Fruit fly (Drosophila melanogaster) Kc167 (cell line): ENCODE results near the gene CG6051.

ENCODE experiments used
- Myc ChIP-seq: fragments of >200 bp; optimal IDR thresholded peaks from 2 replicates; lab custom pipeline; 2017; ENCODE audit warnings: missing external identifiers
- Sin3A ChIP-seq: fragments of >200 bp; optimal IDR thresholded peaks from 2 replicates; lab custom pipeline; 2018; ENCODE audit warnings: missing external identifiers
- h ChIP-seq: fragments of >200 bp; optimal IDR thresholded peaks from 3 replicates; lab custom pipeline; 2018; ENCODE audit warnings: missing external identifiers
- insv ChIP-seq: fragments of >200 bp; optimal IDR thresholded peaks from 3 replicates; lab custom pipeline; 2018; ENCODE audit warnings: missing external identifiers
- psq ChIP-seq: fragments of >200 bp; optimal IDR thresholded peaks from 2 replicates; lab custom pipeline; 2017; ENCODE audit warnings: missing external identifiers
- ttk ChIP-seq: sonication (Bioruptor generic); optimal IDR thresholded peaks from 2 replicates; lab custom pipeline; 2017; ENCODE audit warnings: missing external identifiers

The CG6051 gene

DNA sequence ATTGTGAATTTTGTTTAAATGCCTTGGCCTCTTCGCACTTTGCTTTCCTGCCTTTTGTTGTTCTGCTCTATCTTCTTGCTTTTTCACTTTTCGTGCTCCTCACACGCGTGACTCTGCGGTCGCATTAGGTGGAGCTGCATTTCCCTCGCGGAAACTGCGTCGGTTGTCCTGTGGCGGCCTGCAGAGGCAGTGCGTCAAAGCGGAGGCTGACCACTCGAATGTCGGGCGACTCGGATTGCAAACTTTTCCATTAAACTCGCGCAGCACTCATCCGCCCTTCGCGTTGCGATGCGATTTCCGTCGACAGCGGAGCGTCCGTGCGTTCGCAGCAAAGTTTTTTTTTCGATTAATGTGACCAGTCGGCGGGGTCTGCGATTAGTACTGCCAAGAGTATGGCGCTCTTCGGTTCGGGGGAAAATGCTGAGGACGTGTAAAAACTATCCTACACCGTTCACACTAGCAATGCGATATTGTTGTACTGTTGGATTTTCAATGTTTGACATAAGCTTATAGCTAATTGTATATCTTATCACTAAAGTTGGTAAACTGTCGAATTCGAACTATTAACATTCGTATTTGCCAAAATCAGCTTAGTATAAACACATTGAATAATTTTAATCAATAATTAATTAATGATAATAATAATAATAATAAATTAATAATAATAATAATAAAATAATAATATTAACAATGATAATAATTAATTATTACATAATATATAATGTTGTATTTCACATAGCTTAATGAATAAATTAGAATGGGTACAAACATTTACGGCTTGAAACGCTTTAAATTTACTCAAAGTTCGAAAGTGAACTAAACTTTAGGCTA, at the start of gene CG6051:
TSS of gene CG6051 (minus strand) at position 385 of the 831 bp plus-strand sequence.
- TF ChIP-seq h = no peak
- TF ChIP-seq Myc = no peak
- TF ChIP-seq Sin3A = no peak
- no peak for TF ChIP-seq psq (lab: Kevin White, UChicago)
- no peak for TF ChIP-seq ttk (lab: Kevin White, UChicago)
- TF ChIP-seq insv (lab: Kevin White, UChicago) = no peak

DNA sequence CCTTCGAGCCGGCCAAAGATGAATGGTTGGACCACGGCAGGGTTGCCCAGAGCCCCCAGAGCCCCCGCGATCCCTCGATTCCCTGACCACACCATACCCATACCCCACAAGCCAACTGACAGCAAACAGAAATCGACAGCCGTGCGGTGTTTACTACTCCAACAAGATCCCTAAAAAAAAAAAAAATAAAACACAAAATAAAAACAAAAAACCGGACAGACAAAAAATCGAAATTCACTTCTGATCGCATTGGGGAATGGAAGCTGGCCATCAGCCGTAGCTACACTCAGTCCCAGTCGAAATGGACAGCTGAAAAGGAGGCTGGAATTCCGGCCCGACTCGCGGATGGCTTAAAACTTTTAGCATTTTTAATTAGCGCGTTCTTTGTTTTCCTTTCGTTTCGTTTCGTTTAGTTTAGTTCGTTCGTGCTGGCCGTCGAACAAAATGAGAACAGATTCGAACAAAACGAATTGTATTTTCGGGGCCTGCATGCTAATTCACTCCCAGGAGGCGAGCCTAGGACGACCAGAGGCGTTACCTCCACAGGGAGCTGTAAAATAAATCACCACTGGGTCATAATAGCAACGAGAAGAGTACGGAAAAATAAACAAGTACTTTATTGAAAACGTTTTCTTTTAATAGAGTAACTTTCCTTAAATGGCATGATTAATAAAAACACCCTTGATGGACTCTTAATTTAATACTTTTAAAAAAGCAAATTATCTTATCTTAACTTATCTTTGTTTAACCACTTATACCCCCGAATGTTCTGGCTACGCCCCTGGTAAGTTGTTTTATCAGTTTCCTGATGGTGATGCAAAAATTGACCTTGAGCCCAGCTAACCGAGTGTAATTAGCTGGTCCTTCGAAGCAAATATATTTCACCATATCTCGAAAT, 48.3 kb upstream of the CG6051 start:
- TF ChIP-seq ttk (lab: Kevin White, UChicago) (no peak), insv (lab: Kevin White, UChicago) (no peak), Myc (no peak), Sin3A (no peak), h (no peak), psq (lab: Kevin White, UChicago) (no peak)

dm6 chr3R:27197581-27197980, 46.7 kb upstream of the CG6051 start:
- TF ChIP-seq psq (lab: Kevin White, UChicago) (no peak), ttk (lab: Kevin White, UChicago) (no peak), insv (lab: Kevin White, UChicago) (no peak)

- no peak for TF ChIP-seq ttk (lab: Kevin White, UChicago)
- no peak for TF ChIP-seq h
- no peak for TF ChIP-seq Sin3A
- TF ChIP-seq psq (lab: Kevin White, UChicago) = no peak
- TF ChIP-seq insv (lab: Kevin White, UChicago) = no peak
- no peak for TF ChIP-seq Myc
Observed at dm6 chr3R:27196866-27197265, 46.0 kb upstream of the CG6051 start.

dm6 chr3R:27194106-27194505, 43.2 kb upstream of the CG6051 start, which contains the start of gene Ser:
Ser (minus strand) TSS chr3R:27194267.
- no peak for TF ChIP-seq Sin3A
- no peak for TF ChIP-seq insv (lab: Kevin White, UChicago)
- no peak for TF ChIP-seq h
- TF ChIP-seq psq (lab: Kevin White, UChicago) = no peak
- TF ChIP-seq Myc = no peak
- TF ChIP-seq ttk (lab: Kevin White, UChicago) = no peak

- TF ChIP-seq h (no peak), insv (lab: Kevin White, UChicago) (no peak), Sin3A (no peak), Myc (no peak), ttk (lab: Kevin White, UChicago) (no peak), psq (lab: Kevin White, UChicago) (no peak)
Observed at dm6 chr3R:27193079-27193478, 42.2 kb upstream of the CG6051 start.

- TF ChIP-seq insv (lab: Kevin White, UChicago) (no peak), Myc (no peak), ttk (lab: Kevin White, UChicago) (no peak), h (no peak), Sin3A (no peak), psq (lab: Kevin White, UChicago) (no peak)
Observed at dm6 chr3R:27186849-27187248, 36.0 kb upstream of the CG6051 start.

DNA sequence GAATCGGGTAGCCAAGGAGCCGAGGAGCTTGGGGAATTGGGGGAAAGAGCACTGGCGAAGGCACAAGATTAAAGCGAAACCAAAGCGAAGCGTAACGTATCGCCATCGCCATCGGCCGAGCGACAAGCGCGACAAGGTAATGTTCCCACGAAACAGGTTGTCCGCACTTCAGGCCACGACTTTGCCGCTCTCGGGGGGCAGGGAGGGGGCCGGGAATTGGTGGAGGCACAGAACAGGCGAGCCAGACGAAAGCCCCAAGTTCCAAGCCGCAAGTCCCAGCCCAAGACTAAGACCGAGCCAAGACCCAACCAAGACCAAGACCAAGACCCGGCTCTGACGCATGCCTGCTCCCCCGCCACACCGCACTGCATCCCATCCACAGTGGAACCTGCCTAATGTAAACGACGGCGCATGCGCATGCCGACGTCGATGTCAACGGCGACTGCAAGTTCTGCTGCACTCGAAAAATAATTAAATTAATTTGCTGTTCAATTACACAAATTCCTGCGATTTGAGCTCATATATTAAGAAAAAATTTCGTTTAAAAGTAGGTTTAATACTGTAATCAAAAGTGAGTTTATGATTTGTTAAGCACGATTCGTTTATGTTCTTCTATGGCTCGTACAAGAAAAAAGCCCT, 35.2 kb upstream of the CG6051 start:
- TF ChIP-seq h (no peak), Sin3A (no peak), psq (lab: Kevin White, UChicago) (no peak), ttk (lab: Kevin White, UChicago) (no peak), Myc (no peak), insv (lab: Kevin White, UChicago) (no peak)

dm6 chr3R:27181074-27181473, 30.2 kb upstream of the CG6051 start:
- TF ChIP-seq ttk (lab: Kevin White, UChicago) (no peak), psq (lab: Kevin White, UChicago) (no peak), insv (lab: Kevin White, UChicago) (no peak), Sin3A (no peak), h (no peak), Myc (no peak)

- TF ChIP-seq psq (lab: Kevin White, UChicago) = no peak
- TF ChIP-seq Myc = no peak
- TF ChIP-seq h = no peak
- no peak for TF ChIP-seq ttk (lab: Kevin White, UChicago)
- no peak for TF ChIP-seq Sin3A
- TF ChIP-seq insv (lab: Kevin White, UChicago) = no peak
Observed at dm6 chr3R:27178546-27179375, 27.9 kb upstream of the CG6051 start.

DNA sequence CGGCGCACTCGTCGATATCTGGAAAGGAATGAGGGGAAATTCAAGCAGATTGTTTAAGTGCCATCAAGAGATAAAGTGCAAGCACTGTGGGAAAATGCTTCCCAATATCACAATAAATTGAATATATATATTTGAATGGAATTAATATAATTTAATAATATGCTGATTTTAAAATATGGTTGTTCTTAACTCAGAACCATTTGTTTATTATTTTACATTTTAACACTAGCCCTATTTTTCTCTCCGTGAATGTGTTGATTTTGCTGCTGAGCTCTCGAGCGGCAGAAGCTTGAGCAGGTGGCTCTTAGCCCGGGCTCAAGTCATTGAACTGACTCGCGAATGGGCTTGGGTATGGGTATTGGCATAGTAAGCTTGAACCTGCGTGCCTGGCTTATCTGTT, 26.7 kb upstream of the CG6051 start:
- TF ChIP-seq insv (lab: Kevin White, UChicago) (no peak), Sin3A (no peak), Myc (no peak), psq (lab: Kevin White, UChicago) (no peak)
